Fruit fly (Drosophila melanogaster): ENCODE measurements around the gene dpr17.

dpr17 gene

dm6 chr3R:12121161-12121560, 26.5 kb downstream of the dpr17 start (continued):
- TF ChIP-seq Max (GFP tag; optimal IDR thresholded peaks at IDR 0.05) (peak; percentile 78), CG9817 (tag; optimal IDR thresholded peaks at IDR 0.05) (peak; percentile 96), CG3281 (GFP tag; optimal IDR thresholded peaks at IDR 0.05) (peak; percentile 78), Rfx (GFP tag; IDR thresholded peaks at IDR 0.05) (peak; percentile 98), CG2129 (GFP tag; IDR thresholded peaks at IDR 0.05; ENCODE audit: partially characterized antibody) (no peak), CG10565 (GFP tag; optimal IDR thresholded peaks at IDR 0.05) (peak; percentile 51), C15 (GFP tag; IDR thresholded peaks at IDR 0.05) (peak; percentile 94), Antp (GFP tag; optimal IDR thresholded peaks at IDR 0.05) (peak; percentile 97), CG33213 (GFP tag; optimal IDR thresholded peaks at IDR 0.05) (peak; percentile 94), GATAe (GFP tag; conservative IDR thresholded peaks at IDR 0.05) (peak; percentile 75), org-1 (GFP tag; optimal IDR thresholded peaks at IDR 0.05) (peak; percentile 82), CG4854 (GFP tag; optimal IDR thresholded peaks at IDR 0.05) (peak; percentile 85), CG12391 (tag; optimal IDR thresholded peaks at IDR 0.05) (peak; percentile 76), CG1603 (tag; optimal IDR thresholded peaks at IDR 0.05) (peak; percentile 93), Deaf1 (tag; optimal IDR thresholded peaks at IDR 0.05) (peak; percentile 56), Chrac-16 (GFP tag; optimal IDR thresholded peaks at IDR 0.05) (peak; percentile 82), Atf3 (GFP tag; optimal IDR thresholded peaks at IDR 0.05) (peak; percentile 90), exex (tag; optimal IDR thresholded peaks at IDR 0.05) (no peak), Lim3 (GFP tag; IDR thresholded peaks at IDR 0.05) (peak; percentile 88), CG42726 (GFP tag; IDR thresholded peaks at IDR 0.05; ENCODE audit: partially characterized antibody) (peak; percentile 56; the same call in 1 of the 2 replicates), rib (GFP tag; IDR thresholded peaks at IDR 0.05) (peak; percentile 83), MTF-1 (GFP tag; optimal IDR thresholded peaks at IDR 0.05; ENCODE audit: borderline replicate concordance) (peak; percentile 80), tap (tag; optimal IDR thresholded peaks at IDR 0.05) (no peak), CG1832 (GFP tag; optimal IDR thresholded peaks at IDR 0.05) (no peak), CG7786 (GFP tag; optimal IDR thresholded peaks at IDR 0.05) (peak; percentile 85), gt (GFP tag; IDR thresholded peaks at IDR 0.05) (peak; percentile 92), CG12104 (GFP tag; optimal IDR thresholded peaks at IDR 0.05) (peak; percentile 80), CG3847 (GFP tag; IDR thresholded peaks at IDR 0.05) (peak; percentile 94), CG11093 (GFP tag; IDR thresholded peaks at IDR 0.05) (peak; percentile 73), gcm (GFP tag; optimal IDR thresholded peaks at IDR 0.05) (no peak), slp2 (GFP tag; optimal IDR thresholded peaks at IDR 0.05) (peak; percentile 87), CG3995 (GFP tag; optimal IDR thresholded peaks at IDR 0.05) (peak; percentile 73), lola (GFP tag; optimal IDR thresholded peaks at IDR 0.05) (peak in 1 of 3 experiments; percentile 73), bbx (GFP tag; IDR thresholded peaks at IDR 0.05; ENCODE audit: partially characterized antibody) (peak; percentile 50), CG30403 (GFP tag; optimal IDR thresholded peaks at IDR 0.05) (peak; percentile 91), Tbp (GFP tag; optimal IDR thresholded peaks at IDR 0.05) (no peak), usp (GFP tag; optimal IDR thresholded peaks at IDR 0.05) (no peak), CG7963 (GFP tag; IDR thresholded peaks at IDR 0.05; ENCODE audit: partially characterized antibody) (no peak), Ets97D (GFP tag; optimal IDR thresholded peaks at IDR 0.05) (peak; percentile 100), disco-r (GFP tag; optimal IDR thresholded peaks at IDR 0.05) (peak; percentile 91), CG13775 (GFP tag; optimal IDR thresholded peaks at IDR 0.05) (peak; percentile 90), CG12744 (GFP tag; optimal IDR thresholded peaks at IDR 0.05) (peak; percentile 96), eyg (GFP tag; optimal IDR thresholded peaks at IDR 0.05) (peak; percentile 88), HLH54F (GFP tag; optimal IDR thresholded peaks at IDR 0.05) (peak; percentile 88), CG3163 (GFP tag; optimal IDR thresholded peaks at IDR 0.05) (peak; percentile 77), mam (GFP tag; optimal IDR thresholded peaks at IDR 0.05) (peak; percentile 92), pzg (GFP tag; optimal IDR thresholded peaks at IDR 0.05) (peak; percentile 27), bcd (GFP tag; optimal IDR thresholded peaks at IDR 0.05) (peak; percentile 94), Xbp1 (GFP tag; optimal IDR thresholded peaks at IDR 0.05) (peak; percentile 95), CG6689 (GFP tag; IDR thresholded peaks at IDR 0.05) (peak; percentile 77), gsb-n (tag; optimal IDR thresholded peaks at IDR 0.05) (peak; percentile 80)

Data from whole organism, embryonic.